Worm (Caenorhabditis elegans) whole organism, midembryonic: ENCODE measurements around the gene ham-1.

Experiments
- T22C8.4 ChIP-seq: fragments of 200-800 bp; sonication (Bioruptor generic); IDR thresholded peaks from 2 replicates; pipeline ENCODE4 v1.3.6; 2022; ENCODE audit warnings: missing genetic modification characterization, missing compliant biosample characterization
- cog-1 ChIP-seq: sonication (generic microtip); optimal IDR thresholded peaks from 2 replicates; lab custom pipeline; 2016; ENCODE audit warnings: missing genetic modification characterization, missing compliant biosample characterization
- flt-1 ChIP-seq: fragments of 200-800 bp; sonication (Bioruptor generic); IDR thresholded peaks from 2 replicates; pipeline ENCODE4 v1.3.6; 2022; ENCODE audit warnings: missing genetic modification characterization, missing compliant biosample characterization
- klf-2 ChIP-seq: fragments of 200-800 bp; sonication (Bioruptor generic); conservative IDR thresholded peaks from 2 replicates; pipeline ENCODE4 v1.3.6; 2022; ENCODE audit warnings: missing genetic modification reagents, missing genetic modification characterization, missing compliant biosample characterization
- med-1 ChIP-seq: sonication (generic microtip); optimal IDR thresholded peaks from 2 replicates; lab custom pipeline; 2017; ENCODE audit warnings: missing genetic modification characterization, mild to moderate bottlenecking, missing compliant biosample characterization, antibody characterized with exemption, missing genetic modification reagents; ENCODE audit not compliant: insufficient read depth
- tab-1 ChIP-seq: fragments of 200-800 bp; sonication (Bioruptor generic); IDR thresholded peaks from 2 replicates; pipeline ENCODE4 v1.3.6; 2022; ENCODE audit warnings: missing genetic modification characterization, missing compliant biosample characterization
- ztf-23 ChIP-seq: fragments of 200-800 bp; sonication (Bioruptor generic); IDR thresholded peaks from 2 replicates; pipeline ENCODE4 v1.3.6; 2022; ENCODE audit warnings: missing genetic modification reagents, missing genetic modification characterization, missing compliant biosample characterization

ce11 chrIV:12573068-12573467 is 31.1 kb downstream of the ham-1 start, which contains the start of gene K08E7.5:
- no peak for TF ChIP-seq med-1 (GFP tag; lab: Kevin White, UChicago)
- TF ChIP-seq ztf-23 (GFP tag; lab: Robert Waterston, UW): no peak
- no peak for TF ChIP-seq T22C8.4 (GFP tag; lab: Robert Waterston, UW)
- TF ChIP-seq klf-2: no peak
- TF ChIP-seq tab-1: no peak
- TF ChIP-seq cog-1 (tag; lab: Kevin White, UChicago): no peak
- TF ChIP-seq flt-1 (GFP tag; lab: Robert Waterston, UW): no peak
